Worm (Caenorhabditis elegans) whole organism, L3 larva: ENCODE measurements around the gene cyp-33D1.

Source experiments
- R02D3.7 ChIP-seq: fragments of 150-350 bp; optimal IDR thresholded peaks from 2 replicates; lab custom pipeline; 2014; ENCODE audit warnings: missing biosample characterization, missing genetic modification characterization
- ZK546.5 ChIP-seq: sonication (generic microtip); optimal IDR thresholded peaks from 2 replicates; lab custom pipeline; 2017; ENCODE audit warnings: missing biosample characterization, missing genetic modification characterization
- ama-1 ChIP-seq: fragments of 150-350 bp; optimal IDR thresholded peaks from 2 replicates; lab custom pipeline; 2018
- ceh-9 ChIP-seq: sonication (generic microtip); optimal IDR thresholded peaks from 2 replicates; lab custom pipeline; 2018; ENCODE audit warnings: missing biosample characterization, missing genetic modification characterization
- egl-5 ChIP-seq: fragments of 150-350 bp; optimal IDR thresholded peaks from 2 replicates; lab custom pipeline; 2017; ENCODE audit warnings: missing biosample characterization, missing genetic modification reagents, missing genetic modification characterization, inconsistent platforms
- elt-1 ChIP-seq: fragments of 150-350 bp; optimal IDR thresholded peaks from 2 replicates; lab custom pipeline; 2014; ENCODE audit warnings: missing biosample characterization, missing genetic modification characterization
- elt-2 ChIP-seq: sonication (generic microtip); optimal IDR thresholded peaks from 2 replicates; lab custom pipeline; 2016; ENCODE audit warnings: missing genetic modification reagents, mild to moderate bottlenecking, missing genetic modification characterization, missing compliant biosample characterization
- elt-3 ChIP-seq, 3 experiments: fragments of 150-350 bp in 1 of 3; sonication (generic microtip) in 2 of 3; optimal IDR thresholded peaks; 2 replicates in 2 of 3; 4 replicates in 1 of 3; lab custom pipeline; 2014 to 2017; ENCODE audit warnings: missing biosample characterization in 3 of 3, missing genetic modification characterization in 3 of 3
- fkh-10 ChIP-seq: sonication (generic microtip); optimal IDR thresholded peaks from 2 replicates; lab custom pipeline; 2017; ENCODE audit warnings: missing biosample characterization, missing genetic modification reagents, missing genetic modification characterization
- fkh-2 ChIP-seq: fragments of 150-350 bp; optimal IDR thresholded peaks from 2 replicates; lab custom pipeline; 2014; ENCODE audit warnings: missing biosample characterization, missing genetic modification reagents, missing genetic modification characterization
- fos-1 ChIP-seq: fragments of 150-350 bp; optimal IDR thresholded peaks from 2 replicates; lab custom pipeline; 2014; ENCODE audit warnings: missing biosample characterization, missing genetic modification characterization
- hmg-11 ChIP-seq: sonication (generic microtip); optimal IDR thresholded peaks from 2 replicates; lab custom pipeline; 2016; ENCODE audit warnings: missing genetic modification characterization, missing compliant biosample characterization
- jun-1 ChIP-seq: fragments of 150-350 bp; optimal IDR thresholded peaks from 2 replicates; lab custom pipeline; 2014; ENCODE audit warnings: missing biosample characterization, missing genetic modification reagents, missing genetic modification characterization
- lin-15B ChIP-seq: fragments of 150-350 bp; optimal IDR thresholded peaks from 2 replicates; lab custom pipeline; 2014; ENCODE audit warnings: missing biosample characterization, missing genetic modification characterization
- lin-39 ChIP-seq: fragments of 150-350 bp; optimal IDR thresholded peaks from 2 replicates; lab custom pipeline; 2018; ENCODE audit warnings: missing biosample characterization, missing genetic modification reagents, missing genetic modification characterization
- lsy-12 ChIP-seq: sonication (generic microtip); optimal IDR thresholded peaks from 2 replicates; lab custom pipeline; 2016; ENCODE audit warnings: mild to moderate bottlenecking, missing genetic modification characterization, missing compliant biosample characterization
- mml-1 ChIP-seq: fragments of 150-350 bp; sonication (generic microtip); optimal IDR thresholded peaks from 3 replicates; lab custom pipeline; 2014; ENCODE audit warnings: missing biosample characterization, missing genetic modification characterization
- nfya-1 ChIP-seq: sonication (generic microtip); optimal IDR thresholded peaks from 2 replicates; lab custom pipeline; 2017; ENCODE audit warnings: missing genetic modification characterization, mild to moderate bottlenecking, missing compliant biosample characterization, antibody characterized with exemption, moderate library complexity; ENCODE audit not compliant: insufficient read depth
- nhr-11 ChIP-seq: fragments of 150-350 bp; optimal IDR thresholded peaks from 2 replicates; lab custom pipeline; 2014; ENCODE audit warnings: missing biosample characterization, missing genetic modification characterization
- nhr-12 ChIP-seq: fragments of 150-350 bp; optimal IDR thresholded peaks from 2 replicates; lab custom pipeline; 2014; ENCODE audit warnings: missing biosample characterization, missing genetic modification characterization
- nhr-237 ChIP-seq: fragments of 150-350 bp; optimal IDR thresholded peaks from 2 replicates; lab custom pipeline; 2014; ENCODE audit warnings: missing biosample characterization, missing genetic modification characterization
- nhr-25 ChIP-seq: sonication (generic microtip); optimal IDR thresholded peaks from 2 replicates; lab custom pipeline; 2017; ENCODE audit warnings: missing biosample characterization, missing genetic modification characterization
- nhr-28 ChIP-seq: fragments of 150-350 bp; optimal IDR thresholded peaks from 2 replicates; lab custom pipeline; 2014; ENCODE audit warnings: missing biosample characterization, missing genetic modification characterization
- nhr-43 ChIP-seq: sonication (generic microtip); optimal IDR thresholded peaks from 2 replicates; lab custom pipeline; 2016; ENCODE audit warnings: mild to moderate bottlenecking, missing genetic modification characterization, missing compliant biosample characterization; ENCODE audit not compliant: poor library complexity, severe bottlenecking
- nhr-67 ChIP-seq: fragments of 150-350 bp; optimal IDR thresholded peaks from 2 replicates; lab custom pipeline; 2014; ENCODE audit warnings: missing biosample characterization, missing genetic modification characterization
- nhr-76 ChIP-seq: fragments of 150-350 bp; sonication (generic microtip); optimal IDR thresholded peaks from 5 replicates; lab custom pipeline; 2014; ENCODE audit warnings: missing biosample characterization, missing genetic modification characterization
- nhr-77 ChIP-seq: fragments of 150-350 bp; optimal IDR thresholded peaks from 2 replicates; lab custom pipeline; 2014; ENCODE audit warnings: missing biosample characterization, missing genetic modification characterization
- pha-4 ChIP-seq: fragments of 150-350 bp; optimal IDR thresholded peaks from 2 replicates; lab custom pipeline; 2014; ENCODE audit warnings: missing biosample characterization, missing genetic modification reagents, missing genetic modification characterization
- pqm-1 ChIP-seq: fragments of 150-350 bp; optimal IDR thresholded peaks from 2 replicates; lab custom pipeline; 2017; ENCODE audit warnings: missing biosample characterization, missing genetic modification characterization, inconsistent platforms
- sea-2 ChIP-seq: fragments of 150-350 bp; sonication (generic microtip); optimal IDR thresholded peaks from 4 replicates; lab custom pipeline; 2014; ENCODE audit warnings: missing biosample characterization, missing genetic modification reagents, missing genetic modification characterization
- tbx-2 ChIP-seq: sonication (generic microtip); optimal IDR thresholded peaks from 2 replicates; lab custom pipeline; 2016; ENCODE audit warnings: mild to moderate bottlenecking, missing genetic modification characterization, missing compliant biosample characterization
- unc-39 ChIP-seq: sonication (generic microtip); optimal IDR thresholded peaks from 4 replicates; lab custom pipeline; 2017; ENCODE audit warnings: missing biosample characterization, missing genetic modification characterization
- unc-62 ChIP-seq: fragments of 150-350 bp; sonication (generic microtip); optimal IDR thresholded peaks from 4 replicates; lab custom pipeline; 2014; ENCODE audit warnings: missing biosample characterization, missing genetic modification reagents, missing genetic modification characterization
- zag-1 ChIP-seq: fragments of 150-350 bp; optimal IDR thresholded peaks from 2 replicates; lab custom pipeline; 2014; ENCODE audit warnings: missing biosample characterization, missing genetic modification characterization
- ztf-11 ChIP-seq: fragments of 150-350 bp; optimal IDR thresholded peaks from 2 replicates; lab custom pipeline; 2014; ENCODE audit warnings: missing biosample characterization, missing genetic modification characterization
- ztf-4 ChIP-seq: fragments of 150-350 bp; optimal IDR thresholded peaks from 2 replicates; lab custom pipeline; 2014; ENCODE audit warnings: missing biosample characterization, missing genetic modification characterization

Gene cyp-33D1

DNA sequence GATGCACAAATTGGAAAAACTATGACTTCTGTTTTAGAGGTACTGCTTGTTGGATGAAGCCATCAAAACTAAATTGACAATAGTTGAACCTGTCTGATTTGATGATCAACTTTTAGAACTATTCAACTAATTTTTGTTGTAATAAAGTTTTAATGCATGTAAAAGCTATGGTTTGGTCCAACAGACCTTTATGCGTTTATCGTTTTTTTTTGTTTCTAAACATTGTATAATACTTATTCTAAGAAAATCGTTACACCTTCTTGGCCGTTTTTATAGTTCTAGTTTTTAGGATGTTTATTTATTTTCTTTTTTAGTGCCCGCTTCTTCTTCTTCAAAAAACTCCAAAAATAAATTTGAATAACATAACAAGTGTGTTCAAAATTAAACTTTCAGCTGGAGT lies 11.9 kb downstream of the cyp-33D1 start, which contains the start of gene F10A3.12:
TSS of gene F10A3.12 (plus strand) at position 301 of the 400 bp plus-strand sequence.
- TF ChIP-seq ZK546.5 (tag; lab: Kevin White, UChicago) (no peak), lsy-12 (tag; lab: Kevin White, UChicago) (no peak), lin-15B (tag; lab: Kevin White, UChicago) (no peak), jun-1 (no peak), zag-1 (no peak), nhr-12 (tag; lab: Kevin White, UChicago) (no peak), R02D3.7 (tag; lab: Kevin White, UChicago) (no peak), mml-1 (tag; lab: Kevin White, UChicago) (no peak), hmg-11 (tag; lab: Kevin White, UChicago) (no peak)

DNA sequence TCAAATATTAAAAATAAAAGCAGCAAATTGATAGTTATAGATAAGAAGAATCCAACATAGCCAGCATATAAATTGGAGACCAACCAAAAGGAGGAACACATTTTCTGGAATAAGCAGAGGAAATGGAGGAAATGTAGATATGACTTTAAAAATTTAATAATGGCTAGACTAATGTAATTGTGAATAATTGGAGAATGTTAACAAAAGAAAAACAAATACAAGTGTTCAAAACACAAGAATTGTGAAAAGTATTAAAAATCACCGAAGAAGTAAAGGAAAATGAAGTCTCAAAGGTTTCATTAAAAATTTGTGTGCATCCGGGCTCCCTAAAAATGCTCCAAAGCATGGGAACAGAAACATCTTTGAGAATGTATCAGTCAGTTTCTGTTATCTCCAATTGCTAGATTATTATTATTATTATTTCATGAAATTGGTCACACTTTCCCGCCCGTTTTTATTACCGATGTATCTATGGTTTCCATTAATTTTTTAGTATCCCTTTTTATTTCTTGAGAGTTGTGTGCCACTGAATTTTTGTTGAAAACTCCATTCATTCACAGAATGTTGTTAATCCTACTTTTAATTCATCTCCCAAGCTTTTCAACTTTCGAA lies 13.4 kb downstream of the cyp-33D1 start, which contains the start of the genes str-109 and F10A3.11:
TSS of gene str-109 (minus strand) at position 101 of the 612 bp plus-strand sequence.
TSS of gene F10A3.11 (plus strand) at position 562 of the 612 bp plus-strand sequence.
- TF ChIP-seq nhr-43 (tag; lab: Kevin White, UChicago) (no peak), nhr-237 (tag; lab: Kevin White, UChicago) (no peak), fkh-10 (GFP tag; lab: Kevin White, UChicago) (no peak), nhr-25 (no peak), nhr-76 (no peak), sea-2 (GFP tag; lab: Kevin White, UChicago) (no peak), nhr-77 (tag; lab: Kevin White, UChicago) (no peak), R02D3.7 (tag; lab: Kevin White, UChicago) (no peak), fos-1 (tag; lab: Kevin White, UChicago) (no peak), ama-1 (lab: Kevin White, UChicago) (no peak)

DNA sequence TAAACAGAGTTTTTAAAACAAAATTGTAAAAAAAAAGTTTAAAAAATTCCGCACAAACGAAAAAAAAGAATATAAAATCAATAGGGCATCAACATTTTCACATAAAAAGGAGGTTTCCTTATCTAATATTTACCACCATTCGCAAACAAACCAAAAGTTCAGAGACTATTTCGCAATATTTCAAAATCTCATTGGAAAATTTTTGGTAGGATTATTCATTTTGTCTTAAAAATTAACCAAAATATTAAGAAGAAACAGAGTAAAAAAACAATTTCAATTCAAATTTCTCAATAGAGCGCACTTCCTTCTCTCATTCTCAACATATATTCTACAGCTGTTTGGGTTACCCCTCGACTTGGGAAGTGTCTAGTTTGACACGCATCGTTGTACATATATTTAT lies 15.6 kb downstream of the cyp-33D1 start:
- TF ChIP-seq pha-4 (tag; lab: Kevin White, UChicago): peak; percentile 71
- TF ChIP-seq nhr-11 (tag; lab: Kevin White, UChicago): no peak
- TF ChIP-seq elt-2 (tag; lab: Kevin White, UChicago): peak; percentile 42
- no peak for TF ChIP-seq egl-5
- no peak for TF ChIP-seq lin-15B (tag; lab: Kevin White, UChicago)
- TF ChIP-seq pqm-1 (tag; lab: Kevin White, UChicago): peak; percentile 16
- no peak for TF ChIP-seq R02D3.7 (tag; lab: Kevin White, UChicago)
- no peak for TF ChIP-seq fos-1 (tag; lab: Kevin White, UChicago)
- no peak for TF ChIP-seq ztf-4 (tag; lab: Kevin White, UChicago)

DNA sequence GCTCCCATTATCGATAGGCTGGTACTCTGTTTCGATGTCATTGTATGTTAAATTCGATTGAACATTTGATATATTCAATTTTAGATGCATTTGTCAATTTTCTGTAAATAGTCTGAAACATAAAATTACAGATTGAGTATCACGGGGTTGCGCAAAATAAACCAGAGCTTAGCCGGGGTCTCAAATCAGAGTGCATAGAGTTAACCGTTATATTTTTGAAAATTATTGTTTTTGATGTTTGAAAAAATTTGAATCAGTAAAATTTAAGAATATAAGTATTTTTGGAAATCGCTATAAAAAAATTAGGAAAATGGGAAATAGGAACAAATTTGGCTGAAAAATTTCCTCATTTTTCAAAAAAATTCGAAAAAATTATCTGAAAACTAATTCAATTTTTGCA lies 16.1 kb downstream of the cyp-33D1 start, which contains the start of gene F10A3.17:
TSS of gene F10A3.17 (minus strand) at position 101 of the 400 bp plus-strand sequence.
- TF ChIP-seq nhr-11 (tag; lab: Kevin White, UChicago): no peak
- TF ChIP-seq ztf-11 (tag; lab: Kevin White, UChicago): no peak
- TF ChIP-seq nfya-1: no peak
- TF ChIP-seq fkh-2 (tag; lab: Kevin White, UChicago): no peak
- no peak for TF ChIP-seq lin-15B (tag; lab: Kevin White, UChicago)
- no peak for TF ChIP-seq lin-39
- no peak for TF ChIP-seq hmg-11 (tag; lab: Kevin White, UChicago)
- TF ChIP-seq elt-1: no peak
- TF ChIP-seq pha-4 (tag; lab: Kevin White, UChicago): no peak
- no peak for TF ChIP-seq pqm-1 (tag; lab: Kevin White, UChicago)
- no peak for TF ChIP-seq egl-5
- TF ChIP-seq elt-3 (tag; optimal IDR thresholded peaks at IDR 0.05; lab: Kevin White, UChicago): no peak
- TF ChIP-seq, all 47 proteins: peak for 0

DNA sequence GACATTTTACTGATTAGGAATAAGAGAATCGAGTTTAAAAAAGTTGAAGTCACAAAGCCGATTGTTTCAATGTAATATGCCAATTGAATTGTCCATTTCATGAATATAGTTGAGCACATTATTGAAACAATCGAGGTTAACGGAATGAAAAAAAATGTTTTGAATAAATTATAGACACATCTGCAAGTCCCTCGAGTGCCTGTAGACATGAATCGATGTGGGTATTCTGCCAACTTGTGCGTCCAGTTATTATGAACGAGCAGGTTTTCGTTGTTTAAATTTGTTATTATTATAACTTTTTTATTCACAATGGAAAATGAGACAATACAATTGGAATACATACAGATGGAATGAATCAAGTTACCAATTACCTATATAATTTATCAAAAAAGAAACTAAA lies 17.3 kb downstream of the cyp-33D1 start, which contains the start of gene str-99:
TSS of gene str-99 (minus strand) at position 101 of the 400 bp plus-strand sequence.
- TF ChIP-seq nhr-67 (tag; lab: Kevin White, UChicago): no peak
- no peak for TF ChIP-seq ztf-4 (tag; lab: Kevin White, UChicago)
- TF ChIP-seq ceh-9 (tag; lab: Kevin White, UChicago): no peak
- TF ChIP-seq tbx-2 (tag; lab: Kevin White, UChicago): no peak
- no peak for TF ChIP-seq nhr-28 (tag; lab: Kevin White, UChicago)
- no peak for TF ChIP-seq unc-39 (tag; lab: Kevin White, UChicago)
- no peak for TF ChIP-seq zag-1
- no peak for TF ChIP-seq sea-2 (GFP tag; lab: Kevin White, UChicago)
- no peak for TF ChIP-seq nhr-11 (tag; lab: Kevin White, UChicago)
- no peak for TF ChIP-seq unc-62 (GFP tag; lab: Kevin White, UChicago)
